Worm (Caenorhabditis elegans) whole organism, L4 larva: Measurements from ENCODE around the gene srh-34.

ENCODE experiments used
- R02D3.7 ChIP-seq: fragments of 150-350 bp; sonication (generic microtip); optimal IDR thresholded peaks from 3 replicates; lab custom pipeline; 2014; ENCODE audit warnings: missing biosample characterization, missing genetic modification characterization
- ceh-28 ChIP-seq: fragments of 150-350 bp; optimal IDR thresholded peaks from 2 replicates; lab custom pipeline; 2014; ENCODE audit warnings: missing biosample characterization, missing genetic modification reagents, missing genetic modification characterization
- lsy-2 ChIP-seq, 2 experiments: fragments of 150-350 bp in 1 of 2; sonication (generic microtip) in 1 of 2; optimal IDR thresholded peaks; 2 replicates each; lab custom pipeline; 2014 to 2017; ENCODE audit warnings: missing biosample characterization in 2 of 2, missing genetic modification characterization in 2 of 2
- nhr-25 ChIP-seq: sonication (generic microtip); optimal IDR thresholded peaks from 2 replicates; lab custom pipeline; 2017; ENCODE audit warnings: missing genetic modification characterization, mild to moderate bottlenecking, missing compliant biosample characterization, antibody characterized with exemption, moderate library complexity, borderline replicate concordance; ENCODE audit not compliant: insufficient read depth
- nhr-28 ChIP-seq: fragments of 150-350 bp; optimal IDR thresholded peaks from 2 replicates; lab custom pipeline; 2014; ENCODE audit warnings: missing biosample characterization, missing genetic modification characterization
- unc-39 ChIP-seq: sonication (generic microtip); optimal IDR thresholded peaks from 2 replicates; lab custom pipeline; 2017; ENCODE audit warnings: missing biosample characterization, missing genetic modification characterization
- zfp-2 ChIP-seq: sonication (generic microtip); optimal IDR thresholded peaks from 2 replicates; lab custom pipeline; 2016; ENCODE audit warnings: mild to moderate bottlenecking, missing genetic modification characterization, missing compliant biosample characterization

- TF ChIP-seq unc-39 (no peak), nhr-25 (tag; lab: Kevin White, UChicago) (no peak), ceh-28 (tag; lab: Kevin White, UChicago) (no peak), nhr-28 (tag; lab: Kevin White, UChicago) (peak; percentile 46), lsy-2 (tag; optimal IDR thresholded peaks at IDR 0.05; lab: Kevin White, UChicago) (no peak), R02D3.7 (no peak), zfp-2 (tag; lab: Kevin White, UChicago) (no peak)
Observed at ce11 chrV:450757-451501, 4.5 kb upstream of the srh-34 start, which contains the start of gene nhr-123.
